Worm (Caenorhabditis elegans): ENCODE results near the gene F45E4.5.

Gene F45E4.5

ce11 chrIV:7632535-7632934 is 3.7 kb upstream of the F45E4.5 start, which contains the start of gene F45E4.6 (continued):
- TF ChIP-seq mdl-1 (tag; optimal IDR thresholded peaks at IDR 0.05) (no peak), lsy-2 (tag; optimal IDR thresholded peaks at IDR 0.05) (peak; percentile 60 to 72), C34B4.2 (tag; optimal IDR thresholded peaks at IDR 0.05) (no peak), fkh-4 (tag; optimal IDR thresholded peaks at IDR 0.05; ENCODE audit: borderline replicate concordance) (no peak), unc-86 (tag; optimal IDR thresholded peaks at IDR 0.05) (peak; percentile 22), ceh-63 (GFP tag; optimal IDR thresholded peaks at IDR 0.05) (no peak), skn-1 (tag; optimal IDR thresholded peaks at IDR 0.05) (peak; percentile 4), elt-3 (tag; optimal IDR thresholded peaks at IDR 0.05) (no peak), hlh-17 (GFP tag; optimal IDR thresholded peaks at IDR 0.05; ENCODE audit: borderline replicate concordance) (no peak), tlp-1 (tag; optimal IDR thresholded peaks at IDR 0.05) (no peak), nhr-90 (tag; optimal IDR thresholded peaks at IDR 0.05; ENCODE audit: poor library complexity) (peak; percentile 44), snpc-4 (tag; optimal IDR thresholded peaks at IDR 0.05) (peak; percentile 3), isw-1 (GFP tag; IDR thresholded peaks at IDR 0.05) (no peak), nhr-71 (tag; optimal IDR thresholded peaks at IDR 0.05) (peak; percentile 53), nhr-47 (tag; optimal IDR thresholded peaks at IDR 0.05) (peak; percentile 59), ces-1 (GFP tag; optimal IDR thresholded peaks at IDR 0.05) (no peak), aha-1 (tag; optimal IDR thresholded peaks at IDR 0.05) (no peak), efl-1 (optimal IDR thresholded peaks at IDR 0.05) (peak; percentile 93 to 94), efl-1 (GFP tag; optimal IDR thresholded peaks at IDR 0.05 in 1 of 2) (peak; percentile 94 to 99), zip-4 (GFP tag; optimal IDR thresholded peaks at IDR 0.05) (no peak), ceh-90 (tag; optimal IDR thresholded peaks at IDR 0.05) (no peak), lin-35 (GFP tag; optimal IDR thresholded peaks at IDR 0.05) (peak; percentile 92 to 95), aly-2 (tag; optimal IDR thresholded peaks at IDR 0.05) (no peak), elt-2 (tag; optimal IDR thresholded peaks at IDR 0.05) (no peak), ztf-4 (tag; optimal IDR thresholded peaks at IDR 0.05) (no peak), unc-130 (tag; optimal IDR thresholded peaks at IDR 0.05) (no peak), vab-15 (tag; optimal IDR thresholded peaks at IDR 0.05) (no peak), F16B12.6 (tag; optimal IDR thresholded peaks at IDR 0.05) (peak; percentile 86), nhr-77 (tag; optimal IDR thresholded peaks at IDR 0.05) (no peak), mep-1 (tag; optimal IDR thresholded peaks at IDR 0.05) (peak; percentile 68), sox-4 (tag; optimal IDR thresholded peaks at IDR 0.05) (no peak), nhr-84 (tag; optimal IDR thresholded peaks at IDR 0.05) (no peak), fkh-8 (tag; optimal IDR thresholded peaks at IDR 0.05) (peak; percentile 35), fkh-10 (GFP tag; optimal IDR thresholded peaks at IDR 0.05) (no peak), pax-3 (tag; optimal IDR thresholded peaks at IDR 0.05) (no peak), unc-62 (GFP tag; optimal IDR thresholded peaks at IDR 0.05) (no peak), C16A3.4 (tag; optimal IDR thresholded peaks at IDR 0.05) (no peak), nhr-28 (tag; optimal IDR thresholded peaks at IDR 0.05) (no peak), lin-15B (tag; optimal IDR thresholded peaks at IDR 0.05) (peak; percentile 13), egl-27 (tag; optimal IDR thresholded peaks at IDR 0.05) (no peak), mab-9 (GFP tag; IDR thresholded peaks at IDR 0.05) (no peak), lin-14 (GFP tag; optimal IDR thresholded peaks at IDR 0.05) (peak; percentile 43), xbp-1 (tag; optimal IDR thresholded peaks at IDR 0.05) (peak; percentile 49), nhr-76 (tag; optimal IDR thresholded peaks at IDR 0.05) (no peak), sup-37 (GFP tag; optimal IDR thresholded peaks at IDR 0.05) (no peak), tbx-2 (tag; optimal IDR thresholded peaks at IDR 0.05) (peak; percentile 38), pag-3 (tag; optimal IDR thresholded peaks at IDR 0.05; ENCODE audit: borderline replicate concordance, insufficient read depth) (no peak), Y116A8C.19 (tag; optimal IDR thresholded peaks at IDR 0.05; ENCODE audit: borderline replicate concordance) (no peak), ztf-11 (tag; optimal IDR thresholded peaks at IDR 0.05) (no peak), sptf-1 (tag; optimal IDR thresholded peaks at IDR 0.05) (no peak), mef-2 (tag; optimal IDR thresholded peaks at IDR 0.05) (no peak), blmp-1 (tag; optimal IDR thresholded peaks at IDR 0.05) (no peak), snu-23 (GFP tag; optimal IDR thresholded peaks at IDR 0.05) (peak; percentile 54), alr-1 (tag; optimal IDR thresholded peaks at IDR 0.05; ENCODE audit: borderline replicate concordance) (no peak)
